Fruit fly (Drosophila melanogaster): ENCODE results near the gene CG33665.

The CG33665 gene

dm6 chrX:6439495-6439894 lies 39.2 kb downstream of the CG33665 start (continued):
- TF ChIP-seq rib (GFP tag; IDR thresholded peaks at IDR 0.05) = no peak; the same call in 1 of the 2 replicates
- peak; percentile 71 for TF ChIP-seq row (GFP tag; IDR thresholded peaks at IDR 0.05)
- TF ChIP-seq Dad (GFP tag; optimal IDR thresholded peaks at IDR 0.05) = no peak
- TF ChIP-seq CG15601 (tag; optimal IDR thresholded peaks at IDR 0.05) = no peak
- TF ChIP-seq Opbp (GFP tag; IDR thresholded peaks at IDR 0.05; ENCODE audit: partially characterized antibody) = no peak
- TF ChIP-seq tap (tag; optimal IDR thresholded peaks at IDR 0.05) = no peak
- TF ChIP-seq CG3407 (GFP tag; optimal IDR thresholded peaks at IDR 0.05) = no peak
- TF ChIP-seq CG17612 (GFP tag; IDR thresholded peaks at IDR 0.05) = 0 out of 2 replicates have a peak, but pooled peaks have one; percentile 31
- TF ChIP-seq zfh2 (GFP tag; optimal IDR thresholded peaks at IDR 0.05) = no peak
- no peak for TF ChIP-seq CG14860 (GFP tag; IDR thresholded peaks at IDR 0.05; ENCODE audit: partially characterized antibody)
- no peak for TF ChIP-seq chif (GFP tag; optimal IDR thresholded peaks at IDR 0.05)
- 0 out of 3 replicates have a peak, but pooled peaks have one; percentile 35 for TF ChIP-seq ci (GFP tag; IDR thresholded peaks at IDR 0.05)
- TF ChIP-seq mld (GFP tag; IDR thresholded peaks at IDR 0.05; ENCODE audit: partially characterized antibody) = no peak
- TF ChIP-seq CG7556 (GFP tag; optimal IDR thresholded peaks at IDR 0.05) = peak; percentile 18
- no peak for TF ChIP-seq hb (GFP tag; IDR thresholded peaks at IDR 0.05; ENCODE audit: partially characterized antibody)
- TF ChIP-seq CG8765 (GFP tag; IDR thresholded peaks at IDR 0.05) = no peak
- TF ChIP-seq CG1529 (GFP tag; optimal IDR thresholded peaks at IDR 0.05) = no peak
- TF ChIP-seq Dfd (GFP tag; optimal IDR thresholded peaks at IDR 0.05) = no peak
- peak; percentile 8; the same call in 1 of the 2 replicates for TF ChIP-seq Ravus (GFP tag; IDR thresholded peaks at IDR 0.05)
- no peak for TF ChIP-seq Vsx1 (GFP tag; optimal IDR thresholded peaks at IDR 0.05)
- no peak for TF ChIP-seq dm (GFP tag; optimal IDR thresholded peaks at IDR 0.05)
- no peak for TF ChIP-seq dpn (GFP tag; optimal IDR thresholded peaks at IDR 0.05)
- peak; percentile 22; the same call in 1 of the 2 replicates for TF ChIP-seq CG14667 (GFP tag; IDR thresholded peaks at IDR 0.05)
- TF ChIP-seq CG8281 (tag; optimal IDR thresholded peaks at IDR 0.05) = no peak
- peak; percentile 42; the same call in 1 of the 2 replicates for TF ChIP-seq CG11696 (GFP tag; IDR thresholded peaks at IDR 0.05)
- peak; percentile 62 for TF ChIP-seq zfh1 (GFP tag; IDR thresholded peaks at IDR 0.05)
- TF ChIP-seq CTCF (GFP tag; optimal IDR thresholded peaks at IDR 0.05) = no peak
- TF ChIP-seq CG2120 (GFP tag; optimal IDR thresholded peaks at IDR 0.05) = peak; percentile 60
- no peak for TF ChIP-seq pho (GFP tag; optimal IDR thresholded peaks at IDR 0.05)
- peak; percentile 51; the same call in 1 of the 2 replicates for TF ChIP-seq dimm (GFP tag; IDR thresholded peaks at IDR 0.05)
- TF ChIP-seq D19A (tag; optimal IDR thresholded peaks at IDR 0.05) = no peak
- no peak for TF ChIP-seq maf-S (GFP tag; optimal IDR thresholded peaks at IDR 0.05)
- peak; percentile 9 for TF ChIP-seq nmo (GFP tag; optimal IDR thresholded peaks at IDR 0.05)
- peak; percentile 21 for TF ChIP-seq sug (tag; optimal IDR thresholded peaks at IDR 0.05)
- TF ChIP-seq CG30020 (tag; optimal IDR thresholded peaks at IDR 0.05) = no peak
- TF ChIP-seq org-1 (GFP tag; optimal IDR thresholded peaks at IDR 0.05) = no peak
- TF ChIP-seq kni (GFP tag; optimal IDR thresholded peaks at IDR 0.05) = no peak
- no peak for TF ChIP-seq CG10431 (GFP tag; optimal IDR thresholded peaks at IDR 0.05)
- no peak for TF ChIP-seq CG9609 (GFP tag; optimal IDR thresholded peaks at IDR 0.05)
- 0 out of 2 replicates have a peak, but pooled peaks have one; percentile 30 for TF ChIP-seq wdn (GFP tag; IDR thresholded peaks at IDR 0.05)
- TF ChIP-seq ERR (GFP tag; optimal IDR thresholded peaks at IDR 0.05) = no peak
- TF ChIP-seq Hr3 (GFP tag; optimal IDR thresholded peaks at IDR 0.05) = no peak
- no peak for TF ChIP-seq bbx (GFP tag; IDR thresholded peaks at IDR 0.05; ENCODE audit: partially characterized antibody)
- TF ChIP-seq nom (GFP tag; optimal IDR thresholded peaks at IDR 0.05) = no peak
- TF ChIP-seq Hr39 (optimal IDR thresholded peaks at IDR 0.05) = no peak
- no peak for TF ChIP-seq H15 (GFP tag; IDR thresholded peaks at IDR 0.05)
- TF ChIP-seq fru (optimal IDR thresholded peaks at IDR 0.05) = no peak
- TF ChIP-seq crc (GFP tag; optimal IDR thresholded peaks at IDR 0.05) = no peak
- peak; percentile 9 for TF ChIP-seq CG1233 (GFP tag; optimal IDR thresholded peaks at IDR 0.05)
- no peak for TF ChIP-seq en (GFP tag; optimal IDR thresholded peaks at IDR 0.05)
- peak; percentile 32 for TF ChIP-seq lilli (GFP tag; optimal IDR thresholded peaks at IDR 0.05)
- no peak for TF ChIP-seq CG33213 (GFP tag; optimal IDR thresholded peaks at IDR 0.05)
- TF ChIP-seq oc (tag; optimal IDR thresholded peaks at IDR 0.05) = no peak

Measured in whole organism, embryonic.